Worm (Caenorhabditis elegans): ENCODE measurements around the gene slc-36.5.
A peak's percentile ranks its signal among the peaks of the same experiment; 100 is the strongest.
"Not testable (repeated sequence)": the region's sequence is repeated elsewhere in the genome, so short reads cannot be mapped to it uniquely, and the experiment has no call there.

slc-36.5 gene

DNA sequence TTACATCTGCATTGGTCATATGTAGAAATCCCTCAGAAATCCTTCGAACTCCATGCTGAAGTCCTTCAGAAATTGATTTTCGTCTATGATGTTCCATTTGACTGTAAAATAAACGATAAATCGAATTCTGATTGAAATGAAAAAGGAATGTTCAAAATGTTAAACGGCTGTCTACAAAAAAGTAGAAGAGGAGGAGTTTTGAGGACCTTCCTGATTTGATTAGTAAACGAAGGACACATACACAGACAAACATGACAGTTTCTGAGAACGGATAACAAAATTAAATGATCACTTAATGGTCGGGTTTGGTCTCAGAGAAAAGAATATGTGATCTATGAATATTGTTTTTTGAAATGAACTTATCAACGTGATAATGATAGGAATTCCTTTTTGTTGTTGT is at the start of gene slc-36.5:
Gene slc-36.5, minus strand, starts transcription at position 101 of the 400 bp plus-strand sequence.
- TF ChIP-seq dao-5 (tag; optimal IDR thresholded peaks at IDR 0.05): no peak
- TF ChIP-seq W03F9.2 (tag; optimal IDR thresholded peaks at IDR 0.05): no peak
- no peak for TF ChIP-seq him-1 (tag; optimal IDR thresholded peaks at IDR 0.05)

DNA sequence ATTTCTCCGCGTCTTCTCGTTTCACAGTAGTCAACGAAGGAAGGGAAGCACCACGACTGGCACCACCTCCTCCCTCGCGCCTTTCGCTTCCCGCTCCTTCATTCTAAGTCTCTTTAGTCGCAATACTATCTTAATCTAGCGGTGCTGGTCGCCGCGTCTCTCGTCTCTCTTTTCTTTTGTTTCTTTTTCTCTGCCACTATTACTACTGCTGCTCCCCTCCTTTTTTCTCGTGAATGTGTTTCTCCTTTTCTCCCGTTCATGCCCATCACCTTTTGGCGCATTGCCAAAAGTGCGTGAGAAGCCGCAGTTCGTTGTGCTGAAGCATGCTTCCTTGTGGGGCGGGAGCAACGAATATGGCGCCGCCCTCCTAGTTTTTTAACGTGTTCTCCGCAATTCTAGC is 49.6 kb upstream of the slc-36.5 start:
- TF ChIP-seq W03F9.2 (tag; optimal IDR thresholded peaks at IDR 0.05): peak; percentile 51
- TF ChIP-seq dao-5 (tag; optimal IDR thresholded peaks at IDR 0.05): peak; percentile 26
- peak; percentile 66 for TF ChIP-seq him-1 (tag; optimal IDR thresholded peaks at IDR 0.05)

DNA sequence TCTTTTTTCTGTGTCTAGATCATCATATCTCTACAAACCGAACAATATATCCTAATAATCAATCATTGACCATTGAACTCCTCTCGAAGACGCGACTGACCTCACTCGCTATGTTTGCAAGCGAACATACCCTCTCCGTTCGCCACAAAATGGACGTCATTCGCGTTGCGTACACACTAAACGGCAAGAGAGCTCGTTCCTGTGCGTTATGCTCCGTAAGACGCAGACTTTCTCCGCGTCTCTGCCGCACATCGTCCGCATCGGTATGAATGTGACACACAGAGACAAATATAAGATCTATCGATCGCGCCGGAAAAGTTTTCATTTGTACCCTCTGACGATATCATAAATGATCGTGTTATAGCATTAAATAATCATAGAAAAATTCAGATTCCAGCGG is 49.2 kb upstream of the slc-36.5 start:
- TF ChIP-seq him-1 (tag; optimal IDR thresholded peaks at IDR 0.05) (no peak), W03F9.2 (tag; optimal IDR thresholded peaks at IDR 0.05) (no peak), dao-5 (tag; optimal IDR thresholded peaks at IDR 0.05) (no peak)

ce11 chrII:6923792-6924191 is 46.9 kb upstream of the slc-36.5 start:
- no peak for TF ChIP-seq W03F9.2 (tag; optimal IDR thresholded peaks at IDR 0.05)
- no peak for TF ChIP-seq dao-5 (tag; optimal IDR thresholded peaks at IDR 0.05)
- TF ChIP-seq him-1 (tag; optimal IDR thresholded peaks at IDR 0.05): no peak

DNA sequence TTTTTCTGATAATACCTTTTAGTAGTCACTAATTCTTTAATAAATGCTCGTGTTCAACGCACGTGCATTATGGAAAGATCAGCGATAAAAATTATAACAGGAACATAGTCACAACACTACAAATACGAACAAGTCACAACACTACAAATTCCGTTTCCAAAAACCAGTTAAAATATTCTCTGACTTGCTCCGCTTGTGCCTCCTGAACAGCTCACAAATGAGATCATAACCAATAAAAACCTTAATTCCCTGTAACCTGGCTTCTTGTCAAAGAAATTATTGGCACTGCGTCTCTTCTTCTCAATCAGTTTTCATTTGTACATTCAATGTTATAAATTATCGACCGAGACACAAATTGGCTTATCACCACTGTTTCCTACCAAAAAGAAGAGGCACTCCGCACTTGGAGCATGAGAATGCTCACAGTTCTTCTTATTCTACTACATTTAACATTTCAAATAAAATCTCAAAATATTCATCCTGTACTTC is 42.5 kb upstream of the slc-36.5 start, which contains the start of gene B0252.1:
Gene B0252.1, plus strand, starts transcription at position 318 of the 489 bp plus-strand sequence.
- no peak for TF ChIP-seq him-1 (tag; optimal IDR thresholded peaks at IDR 0.05)
- TF ChIP-seq dao-5 (tag; optimal IDR thresholded peaks at IDR 0.05): no peak
- TF ChIP-seq W03F9.2 (tag; optimal IDR thresholded peaks at IDR 0.05): no peak

DNA sequence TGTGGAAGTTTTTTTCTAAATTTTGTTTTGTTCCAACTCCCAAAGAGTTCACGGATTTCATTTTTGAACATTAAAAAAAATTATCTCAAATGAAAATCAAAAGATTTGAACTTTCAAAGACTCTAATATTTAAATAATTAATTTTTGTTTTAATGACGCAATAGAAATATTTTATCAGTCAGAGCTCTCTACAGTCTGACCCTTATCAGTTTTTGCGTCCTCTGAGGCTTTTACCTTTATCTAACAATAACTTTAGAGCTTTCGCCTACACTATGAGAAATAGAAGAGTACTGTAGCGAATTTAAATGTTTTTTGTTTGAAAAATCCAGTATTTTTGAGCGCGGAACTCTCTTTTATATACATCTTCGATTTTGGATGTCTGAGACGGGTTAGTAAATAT is 42.0 kb upstream of the slc-36.5 start, which contains the start of gene B0252.5:
Gene B0252.5, minus strand, starts transcription at position 17 of the 400 bp plus-strand sequence.
- no peak for TF ChIP-seq dao-5 (tag; optimal IDR thresholded peaks at IDR 0.05)
- no peak for TF ChIP-seq W03F9.2 (tag; optimal IDR thresholded peaks at IDR 0.05)
- no peak for TF ChIP-seq him-1 (tag; optimal IDR thresholded peaks at IDR 0.05)

DNA sequence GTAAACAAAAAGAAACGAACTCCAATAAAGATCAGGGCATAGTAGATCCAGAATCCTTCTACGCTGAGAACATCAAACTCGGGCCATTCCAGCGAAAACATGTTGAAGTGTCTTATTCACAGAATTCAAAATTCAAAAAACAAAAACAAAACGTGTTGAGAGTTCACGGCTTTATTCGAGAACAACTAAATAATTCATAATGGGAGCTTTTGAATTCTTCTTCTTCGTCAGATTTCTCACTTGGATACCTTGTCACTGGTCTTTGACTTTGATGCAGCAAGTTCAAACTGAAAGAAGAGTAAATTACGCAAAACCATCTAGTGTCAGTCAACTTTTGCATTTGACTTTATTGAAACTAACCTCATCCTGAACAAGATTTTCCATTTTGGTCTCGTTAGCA is 40.9 kb upstream of the slc-36.5 start, which contains the start of gene B0252.11:
Gene B0252.11, minus strand, starts transcription at position 101 of the 400 bp plus-strand sequence.
- TF ChIP-seq W03F9.2 (tag; optimal IDR thresholded peaks at IDR 0.05) (no peak), him-1 (tag; optimal IDR thresholded peaks at IDR 0.05) (no peak), dao-5 (tag; optimal IDR thresholded peaks at IDR 0.05) (no peak)

DNA sequence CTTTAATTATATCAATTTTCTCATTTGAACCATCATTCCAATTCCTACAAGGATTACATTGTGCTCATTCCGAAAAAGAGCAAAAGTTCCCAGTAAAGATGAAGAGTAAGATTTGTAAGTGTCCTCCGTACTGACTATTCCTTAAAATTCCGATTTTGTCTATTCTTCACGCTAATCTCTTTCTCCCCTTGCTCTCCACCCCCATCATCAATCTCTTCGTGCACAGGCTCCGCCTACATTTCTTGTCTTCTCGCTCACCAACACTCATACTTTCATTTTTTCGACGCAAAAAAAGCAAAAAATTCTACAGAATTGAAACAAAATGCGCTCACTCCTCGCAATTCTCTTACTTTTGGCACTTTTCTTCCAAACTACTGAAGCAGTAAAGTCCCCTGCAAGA is 39.0 kb upstream of the slc-36.5 start, which contains the start of gene B0252.8:
Gene B0252.8, plus strand, starts transcription at position 292 of the 400 bp plus-strand sequence.
- no peak for TF ChIP-seq him-1 (tag; optimal IDR thresholded peaks at IDR 0.05)
- TF ChIP-seq W03F9.2 (tag; optimal IDR thresholded peaks at IDR 0.05): no peak
- TF ChIP-seq dao-5 (tag; optimal IDR thresholded peaks at IDR 0.05): no peak

ce11 chrII:6913309-6913708 is 36.5 kb upstream of the slc-36.5 start, which contains the start of gene cyn-10:
Gene cyn-10, minus strand, starts transcription at chrII:6913365.
- TF ChIP-seq him-1 (tag; optimal IDR thresholded peaks at IDR 0.05) (peak; percentile 42), W03F9.2 (tag; optimal IDR thresholded peaks at IDR 0.05) (peak; percentile 15), dao-5 (tag; optimal IDR thresholded peaks at IDR 0.05) (no peak)

- TF ChIP-seq W03F9.2 (tag; optimal IDR thresholded peaks at IDR 0.05): no peak
Measured at ce11 chrII:6909568-6910122, 32.8 kb upstream of the slc-36.5 start, which contains the start of gene asm-1. Gene asm-1, plus strand, starts transcription at chrII:6910072.

DNA sequence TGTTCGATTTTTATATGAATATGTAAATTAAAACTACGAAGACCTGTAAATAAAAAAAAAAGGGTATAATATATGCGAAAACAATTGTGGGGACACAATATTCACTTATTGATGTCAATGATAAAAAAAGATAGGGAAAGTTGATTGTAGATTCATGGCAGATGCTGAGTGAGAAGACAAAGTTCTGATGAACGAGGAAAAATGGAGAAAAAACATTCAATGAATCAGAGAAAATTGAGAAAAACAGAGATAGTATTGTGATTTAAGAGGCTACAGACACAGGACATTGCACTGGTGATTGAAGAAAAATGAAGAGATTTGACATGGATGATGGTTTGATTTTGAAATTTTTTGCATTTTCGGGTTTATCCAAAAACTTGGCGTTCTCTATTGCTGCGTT is 31.8 kb upstream of the slc-36.5 start:
- TF ChIP-seq him-1 (tag; optimal IDR thresholded peaks at IDR 0.05): no peak
- TF ChIP-seq dao-5 (tag; optimal IDR thresholded peaks at IDR 0.05): no peak
- no peak for TF ChIP-seq W03F9.2 (tag; optimal IDR thresholded peaks at IDR 0.05)

DNA sequence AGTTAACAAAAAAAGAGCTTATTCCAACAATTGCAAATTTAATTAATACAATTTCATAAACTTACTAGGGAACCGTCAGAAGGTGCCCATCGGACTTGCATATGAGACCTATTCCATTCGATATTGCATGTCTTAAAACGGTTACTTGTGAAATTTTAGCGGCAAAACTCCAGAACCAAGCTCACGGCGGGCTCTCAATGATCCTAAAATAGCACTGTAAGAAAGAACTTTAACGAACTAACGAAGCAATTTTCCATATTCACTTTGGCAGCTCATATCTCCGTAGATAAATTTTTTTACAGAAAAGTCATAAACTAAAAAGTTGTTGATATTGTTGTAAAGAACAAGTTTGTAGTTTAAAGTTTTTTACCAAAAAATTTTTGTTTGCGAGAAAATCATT is 30.8 kb upstream of the slc-36.5 start, which contains the start of gene B0252.3:
Gene B0252.3, minus strand, starts transcription at position 101 of the 400 bp plus-strand sequence.
- TF ChIP-seq W03F9.2, him-1, dao-5 (tag; optimal IDR thresholded peaks at IDR 0.05): not testable (repeated sequence)

DNA sequence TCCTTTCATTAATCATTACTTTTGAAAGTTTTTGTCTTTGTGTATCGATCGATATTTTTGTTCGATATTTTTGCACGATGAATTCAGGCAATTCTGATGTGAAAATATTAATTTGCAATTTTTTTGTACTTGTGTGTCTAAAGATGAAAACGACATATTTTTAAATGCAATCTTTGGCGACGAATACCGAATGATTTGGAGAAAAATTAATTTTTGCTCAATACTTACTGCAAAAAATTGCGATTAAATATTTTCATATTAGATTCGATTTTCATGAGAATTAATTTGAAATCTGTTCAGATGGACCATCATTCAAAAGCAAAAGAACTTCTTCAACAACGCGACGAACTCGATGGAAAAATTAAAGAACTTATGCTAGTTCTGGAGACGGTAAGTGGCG is 24.9 kb upstream of the slc-36.5 start, which contains the start of gene psmd-9:
Gene psmd-9, plus strand, starts transcription at position 301 of the 400 bp plus-strand sequence.
- TF ChIP-seq W03F9.2 (tag; optimal IDR thresholded peaks at IDR 0.05) (no peak), him-1 (tag; optimal IDR thresholded peaks at IDR 0.05) (no peak), dao-5 (tag; optimal IDR thresholded peaks at IDR 0.05) (no peak)

ce11 chrII:6900708-6901107 is 23.9 kb upstream of the slc-36.5 start:
- no peak for TF ChIP-seq W03F9.2 (tag; optimal IDR thresholded peaks at IDR 0.05)
- TF ChIP-seq dao-5 (tag; optimal IDR thresholded peaks at IDR 0.05): no peak
- TF ChIP-seq him-1 (tag; optimal IDR thresholded peaks at IDR 0.05): no peak

Data from whole organism, L4/young adult.